Fruit fly (Drosophila melanogaster): Measurements from ENCODE around the gene Mitofilin.

DNA sequence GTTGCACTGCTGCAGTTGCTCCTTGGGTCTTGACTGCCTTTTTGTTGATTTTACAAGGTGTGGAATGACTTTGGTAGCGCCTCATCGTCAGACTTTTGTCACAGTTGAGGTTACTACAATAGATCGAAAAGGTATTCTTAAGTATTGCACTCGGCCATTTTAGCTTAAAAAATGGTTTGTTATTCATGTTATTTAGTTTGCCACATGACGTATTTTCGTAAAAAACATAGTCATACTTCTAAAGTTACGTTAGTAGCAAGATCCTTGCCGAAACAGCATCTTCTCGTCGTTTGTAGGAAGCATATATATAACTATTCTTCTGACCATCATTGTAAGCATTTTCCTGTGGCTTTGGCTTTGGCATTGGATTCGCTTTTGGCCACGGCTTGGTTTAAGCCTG, 43.7 kb downstream of the Mitofilin start:
- TF ChIP-seq CG3032 (tag; optimal IDR thresholded peaks at IDR 0.05) (peak; percentile 1), Smox (GFP tag; optimal IDR thresholded peaks at IDR 0.05) (no peak), Eip93F (GFP tag; optimal IDR thresholded peaks at IDR 0.05) (no peak), Ets96B (tag; optimal IDR thresholded peaks at IDR 0.05) (no peak), CG7368 (GFP tag; optimal IDR thresholded peaks at IDR 0.05) (no peak), OdsH (GFP tag; optimal IDR thresholded peaks at IDR 0.05) (no peak)

All from whole organism, prepupa.